Worm (Caenorhabditis elegans) whole organism, young adult: ENCODE data around the gene F53F8.5.

ENCODE experiments used
- F52B5.7 ChIP-seq: sonication (generic microtip); optimal IDR thresholded peaks from 2 replicates; lab custom pipeline; 2016; ENCODE audit warnings: mild to moderate bottlenecking, missing genetic modification characterization, missing compliant biosample characterization
- F57A8.1 ChIP-seq: fragments of 200-800 bp; sonication (Bioruptor generic); optimal IDR thresholded peaks from 2 replicates; lab custom pipeline; 2018; ENCODE audit warnings: mild to moderate bottlenecking, missing genetic modification characterization, moderate library complexity, missing compliant biosample characterization
- K11D2.4 ChIP-seq: fragments of 200-800 bp; sonication (Bioruptor generic); IDR thresholded peaks from 2 replicates; pipeline ENCODE4 v1.3.6; 2022; ENCODE audit warnings: missing genetic modification reagents, missing genetic modification characterization, missing compliant biosample characterization
- let-607 ChIP-seq, 2 experiments: fragments of 200-800 bp in 1 of 2; sonication (Bioruptor generic) in 1 of 2; sonication (generic microtip) in 1 of 2; optimal IDR thresholded peaks; 2 replicates each; lab custom pipeline; 2016 to 2018; ENCODE audit warnings: mild to moderate bottlenecking in 2 of 2, missing compliant biosample characterization in 2 of 2, missing genetic modification characterization in 2 of 2, moderate library complexity in 2 of 2, missing genotype in 1 of 2
- lsy-27 ChIP-seq: sonication (generic microtip); optimal IDR thresholded peaks from 2 replicates; lab custom pipeline; 2017; ENCODE audit warnings: missing genetic modification characterization, mild to moderate bottlenecking, missing compliant biosample characterization, antibody characterized with exemption, missing genotype, borderline replicate concordance; ENCODE audit not compliant: insufficient read depth
- nfya-1 ChIP-seq: sonication (generic microtip); optimal IDR thresholded peaks from 2 replicates; lab custom pipeline; 2017; ENCODE audit warnings: antibody characterized with exemption, missing compliant biosample characterization, missing genetic modification characterization, borderline replicate concordance; ENCODE audit not compliant: insufficient read depth
- rpc-1 ChIP-seq, 2 experiments: fragments of 150-350 bp in 1 of 2; sonication (generic microtip) in 1 of 2; optimal IDR thresholded peaks; 2 replicates each; lab custom pipeline; 2014 to 2018; ENCODE audit warnings: missing biosample characterization in 1 of 2, missing genetic modification characterization in 1 of 2, missing genetic modification reagents in 1 of 2, missing genotype in 1 of 2
- snpc-1.3 ChIP-seq: sonication (generic microtip); optimal IDR thresholded peaks from 2 replicates; lab custom pipeline; 2017; ENCODE audit warnings: missing genetic modification characterization, mild to moderate bottlenecking, missing compliant biosample characterization, antibody characterized with exemption, moderate library complexity, missing genotype, missing genetic modification reagents; ENCODE audit not compliant: insufficient read depth
- unc-62 ChIP-seq: fragments of 150-350 bp; optimal IDR thresholded peaks from 2 replicates; lab custom pipeline; 2014; ENCODE audit warnings: missing biosample characterization, missing genetic modification reagents, missing genetic modification characterization
- ztf-3 ChIP-seq: fragments of 200-800 bp; sonication (Bioruptor generic); optimal IDR thresholded peaks from 2 replicates; lab custom pipeline; 2018; ENCODE audit warnings: mild to moderate bottlenecking, missing genetic modification characterization, missing compliant biosample characterization

DNA sequence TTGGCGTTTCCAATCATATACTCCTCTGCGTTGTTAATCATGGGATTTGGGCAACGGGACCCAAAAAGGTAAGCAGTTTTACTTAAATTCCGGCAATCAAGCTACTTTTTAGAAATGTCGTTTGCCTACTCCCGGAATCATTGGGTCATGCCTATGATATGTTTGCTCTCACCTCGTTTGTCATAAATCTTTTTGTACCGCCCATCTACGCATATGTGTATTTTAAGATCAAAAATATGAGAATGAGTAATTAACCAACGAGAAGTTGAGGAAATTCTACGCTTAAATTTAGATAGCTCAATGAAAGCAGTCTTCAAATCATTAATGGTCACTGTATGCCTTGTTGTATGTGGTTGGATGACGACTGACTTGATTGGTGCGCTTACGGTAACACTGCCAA, 21.5 kb downstream of the F53F8.5 start:
- TF ChIP-seq let-607 (tag; optimal IDR thresholded peaks at IDR 0.05; lab: Kevin White, UChicago), result no peak
- TF ChIP-seq lsy-27 (tag; lab: Kevin White, UChicago), result no peak
- no peak for TF ChIP-seq unc-62 (GFP tag; lab: Kevin White, UChicago)
- TF ChIP-seq snpc-1.3 (tag; lab: Kevin White, UChicago), result no peak
- no peak for TF ChIP-seq ztf-3
- TF ChIP-seq K11D2.4 (GFP tag; lab: Robert Waterston, UW), result no peak
- no peak for TF ChIP-seq F52B5.7 (tag; lab: Kevin White, UChicago)
- no peak for TF ChIP-seq F57A8.1 (GFP tag; lab: Kevin White, UChicago)
- no peak for TF ChIP-seq nfya-1 (tag; lab: Kevin White, UChicago)
- no peak for TF ChIP-seq rpc-1 (optimal IDR thresholded peaks at IDR 0.05; lab: Kevin White, UChicago)
- TF ChIP-seq rpc-1 (tag; optimal IDR thresholded peaks at IDR 0.05; lab: Kevin White, UChicago), result no peak
